Worm (Caenorhabditis elegans): ENCODE data around the gene bgal-1.

DNA sequence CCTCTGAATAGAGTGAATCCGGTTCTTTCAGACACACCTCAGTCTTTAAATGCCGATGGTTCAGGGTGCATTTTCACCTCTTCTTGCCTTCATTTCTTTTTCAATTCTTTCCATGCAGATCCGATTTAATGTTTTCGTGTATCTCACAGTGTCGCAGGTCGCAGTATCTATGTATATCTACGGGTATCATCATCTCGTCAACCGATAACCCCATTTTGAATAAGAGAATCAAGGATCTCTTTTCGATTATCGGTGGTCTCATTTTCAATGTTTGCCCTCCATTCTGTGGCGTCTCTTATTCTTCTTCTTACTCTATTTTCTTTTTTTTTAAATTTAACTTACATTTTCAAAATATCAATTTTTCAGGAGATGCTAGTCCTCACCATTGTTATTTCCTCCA lies 4.9 kb downstream of the bgal-1 start, which contains the start of gene T19B10.2:
- TF ChIP-seq elt-4 (tag; optimal IDR thresholded peaks at IDR 0.05) (no peak), sox-4 (tag; optimal IDR thresholded peaks at IDR 0.05) (no peak), ceh-9 (tag; optimal IDR thresholded peaks at IDR 0.05) (no peak), gmeb-2 (tag; optimal IDR thresholded peaks at IDR 0.05) (no peak), syd-9 (tag; optimal IDR thresholded peaks at IDR 0.05) (no peak), Y22D7AL.16 (tag; optimal IDR thresholded peaks at IDR 0.05) (no peak), ceh-48 (tag; optimal IDR thresholded peaks at IDR 0.05) (no peak), unc-86 (tag; optimal IDR thresholded peaks at IDR 0.05) (no peak), pqm-1 (tag; optimal IDR thresholded peaks at IDR 0.05) (no peak), nhr-11 (tag; optimal IDR thresholded peaks at IDR 0.05) (no peak)

Data from whole organism, late embryonic.